Fruit fly (Drosophila melanogaster) whole organism, embryonic: Measurements from ENCODE around the gene CG14219.

ENCODE experiments used
- Antp ChIP-seq: fragments of 200-800 bp; sonication (Bioruptor generic); optimal IDR thresholded peaks from 3 replicates; lab custom pipeline; 2016; ENCODE audit warnings: missing biosample characterization, missing genetic modification characterization
- Asciz ChIP-seq: fragments of 200-800 bp; sonication (Bioruptor generic); optimal IDR thresholded peaks from 2 replicates; lab custom pipeline; 2017; ENCODE audit warnings: missing biosample characterization, mild to moderate bottlenecking, missing genetic modification characterization, missing genetic modification reagents
- BEAF-32 ChIP-seq: fragments of 200-800 bp; sonication (Bioruptor generic); optimal IDR thresholded peaks from 3 replicates; lab custom pipeline; 2017; ENCODE audit warnings: missing biosample characterization, missing genetic modification characterization, mild to moderate bottlenecking, moderate library complexity, missing genetic modification reagents
- Bgb ChIP-seq: fragments of 200-800 bp; sonication (Bioruptor generic); IDR thresholded peaks from 2 replicates; pipeline ENCODE4 v1.3.6; 2022; ENCODE audit warnings: missing biosample characterization, missing genetic modification characterization; ENCODE audit not compliant: partially characterized antibody
- CG10543 ChIP-seq: fragments of 200-800 bp; sonication (Bioruptor generic); optimal IDR thresholded peaks from 3 replicates; lab custom pipeline; 2017; ENCODE audit warnings: missing biosample characterization, mild to moderate bottlenecking, missing genetic modification characterization, moderate library complexity
- CG14667 ChIP-seq: fragments of 200-800 bp; sonication (Bioruptor generic); IDR thresholded peaks from 2 replicates; pipeline ENCODE4 v1.3.6; 2022; ENCODE audit warnings: missing biosample characterization, missing genetic modification characterization
- CG17612 ChIP-seq: fragments of 200-800 bp; sonication (Bioruptor generic); IDR thresholded peaks from 2 replicates; pipeline ENCODE4 v1.3.6; 2022; ENCODE audit warnings: missing biosample characterization, missing genetic modification characterization
- CG17802 ChIP-seq: fragments of 200-800 bp; sonication (Bioruptor generic); optimal IDR thresholded peaks from 2 replicates; lab custom pipeline; 2018; ENCODE audit warnings: missing biosample characterization, mild to moderate bottlenecking, missing genetic modification characterization, moderate library complexity
- CG17829 ChIP-seq: fragments of 200-800 bp; optimal IDR thresholded peaks from 2 replicates; lab custom pipeline; 2019; ENCODE audit warnings: missing biosample characterization, mild to moderate bottlenecking, missing genetic modification characterization, moderate library complexity
- CG1792 ChIP-seq: fragments of 200-800 bp; sonication (Bioruptor generic); optimal IDR thresholded peaks from 2 replicates; lab custom pipeline; 2016; ENCODE audit warnings: missing biosample characterization, missing genetic modification characterization
- CG18011 ChIP-seq: fragments of 200-800 bp; sonication (Bioruptor generic); optimal IDR thresholded peaks from 2 replicates; lab custom pipeline; 2017; ENCODE audit warnings: missing biosample characterization, missing genetic modification characterization, mild to moderate bottlenecking, moderate library complexity, missing genotype
- CG2116 ChIP-seq: fragments of 200-800 bp; sonication (Bioruptor generic); optimal IDR thresholded peaks from 3 replicates; lab custom pipeline; 2018; ENCODE audit warnings: missing biosample characterization, mild to moderate bottlenecking, missing genetic modification characterization
- CG2129 ChIP-seq: fragments of 200-800 bp; sonication (Bioruptor generic); IDR thresholded peaks from 2 replicates; pipeline ENCODE4 v1.3.6; 2022; ENCODE audit warnings: missing biosample characterization, missing genetic modification characterization; ENCODE audit not compliant: partially characterized antibody
- CG2678 ChIP-seq: fragments of 200-800 bp; sonication (Bioruptor generic); optimal IDR thresholded peaks from 3 replicates; lab custom pipeline; 2019; ENCODE audit warnings: missing biosample characterization, mild to moderate bottlenecking, missing genetic modification characterization, moderate library complexity
- CG2712 ChIP-seq: fragments of 200-800 bp; optimal IDR thresholded peaks from 3 replicates; lab custom pipeline; 2019; ENCODE audit warnings: missing biosample characterization, mild to moderate bottlenecking, missing genetic modification characterization, moderate library complexity
- CG31365 ChIP-seq: fragments of 200-800 bp; sonication (Bioruptor generic); optimal IDR thresholded peaks from 2 replicates; lab custom pipeline; 2018; ENCODE audit warnings: missing biosample characterization, mild to moderate bottlenecking, missing genetic modification characterization
- CG34376 ChIP-seq: fragments of 200-800 bp; sonication (Bioruptor generic); optimal IDR thresholded peaks from 2 replicates; lab custom pipeline; 2018; ENCODE audit warnings: missing biosample characterization, mild to moderate bottlenecking, missing genetic modification characterization
- CG4404 ChIP-seq: fragments of 200-800 bp; sonication (Bioruptor generic); IDR thresholded peaks from 2 replicates; pipeline ENCODE4 v1.3.6; 2022; ENCODE audit warnings: missing biosample characterization, missing genetic modification characterization
- CG7987 ChIP-seq: fragments of 200-800 bp; sonication (Bioruptor generic); optimal IDR thresholded peaks from 2 replicates; lab custom pipeline; 2018; ENCODE audit warnings: missing biosample characterization, mild to moderate bottlenecking, missing genetic modification characterization, moderate library complexity
- CG9609 ChIP-seq: fragments of 200-800 bp; sonication (Bioruptor generic); optimal IDR thresholded peaks from 3 replicates; lab custom pipeline; 2016; ENCODE audit warnings: missing biosample characterization, missing genetic modification characterization
- Dad ChIP-seq: fragments of 200-800 bp; sonication (Bioruptor generic); optimal IDR thresholded peaks from 3 replicates; lab custom pipeline; 2016; ENCODE audit warnings: missing biosample characterization, missing genetic modification characterization
- Dll ChIP-seq: fragments of 200-800 bp; sonication (Bioruptor generic); IDR thresholded peaks from 4 replicates; pipeline ENCODE4 v1.3.6; 2022; ENCODE audit warnings: missing biosample characterization, missing genetic modification characterization; ENCODE audit not compliant: partially characterized antibody
- Doc2 ChIP-seq: fragments of 200-800 bp; sonication (Bioruptor generic); IDR thresholded peaks from 2 replicates; pipeline ENCODE4 v1.3.6; 2022; ENCODE audit warnings: missing biosample characterization, missing genetic modification characterization
- Doc3 ChIP-seq: fragments of 200-800 bp; sonication (Bioruptor generic); IDR thresholded peaks from 3 replicates; pipeline ENCODE4 v1.3.6; 2022; ENCODE audit warnings: missing biosample characterization, missing genetic modification characterization; ENCODE audit not compliant: partially characterized antibody
- HLH4C ChIP-seq: fragments of 200-800 bp; sonication (Bioruptor generic); IDR thresholded peaks from 3 replicates; pipeline ENCODE4 v1.3.6; 2022; ENCODE audit warnings: missing biosample characterization, missing genetic modification characterization; ENCODE audit not compliant: partially characterized antibody
- Hmr ChIP-seq: fragments of 200-800 bp; sonication (Bioruptor generic); optimal IDR thresholded peaks from 3 replicates; lab custom pipeline; 2017; ENCODE audit warnings: mild to moderate bottlenecking, missing biosample characterization, missing genetic modification reagents, missing genetic modification characterization
- Hr51 ChIP-seq, 2 experiments: fragments of 200-800 bp; sonication (Bioruptor generic); optimal IDR thresholded peaks; 2 replicates in 1 of 2; 3 replicates in 1 of 2; lab custom pipeline; 2016 to 2018; ENCODE audit warnings: missing biosample characterization in 2 of 2, missing genetic modification characterization in 2 of 2, mild to moderate bottlenecking in 1 of 2, moderate library complexity in 1 of 2
- Hsf ChIP-seq: fragments of 200-800 bp; sonication (Bioruptor generic); optimal IDR thresholded peaks from 3 replicates; lab custom pipeline; 2016; ENCODE audit warnings: missing biosample characterization, missing genetic modification characterization
- MESR4 ChIP-seq: fragments of 200-800 bp; sonication (Bioruptor generic); optimal IDR thresholded peaks from 2 replicates; lab custom pipeline; 2018; ENCODE audit warnings: missing biosample characterization, mild to moderate bottlenecking, missing genetic modification characterization, moderate library complexity
- Med ChIP-seq: fragments of 200-800 bp; sonication (Bioruptor generic); peaks from one replicate; lab custom pipeline; 2016; ENCODE audit warnings: missing biosample characterization, missing genetic modification characterization, mild to moderate bottlenecking, inconsistent platforms, moderate library complexity
- Myb ChIP-seq: fragments of 200-800 bp; sonication (Bioruptor generic); optimal IDR thresholded peaks from 2 replicates; lab custom pipeline; 2016; ENCODE audit warnings: missing biosample characterization, missing genetic modification characterization
- ac ChIP-seq: fragments of 200-800 bp; sonication (Bioruptor generic); optimal IDR thresholded peaks from 3 replicates; lab custom pipeline; 2017; ENCODE audit warnings: missing biosample characterization, mild to moderate bottlenecking, missing genetic modification characterization
- ash1 ChIP-seq: fragments of 200-800 bp; sonication (Bioruptor generic); optimal IDR thresholded peaks from 2 replicates; lab custom pipeline; 2018; ENCODE audit warnings: missing biosample characterization, mild to moderate bottlenecking, missing genetic modification characterization
- ci ChIP-seq: fragments of 200-800 bp; sonication (Bioruptor generic); IDR thresholded peaks from 3 replicates; pipeline ENCODE4 v1.3.6; 2022; ENCODE audit warnings: missing biosample characterization, missing genetic modification characterization
- cwo ChIP-seq: fragments of 200-800 bp; sonication (Bioruptor generic); optimal IDR thresholded peaks from 3 replicates; lab custom pipeline; 2017; ENCODE audit warnings: missing biosample characterization, missing genetic modification characterization, mild to moderate bottlenecking, moderate library complexity, missing genetic modification reagents
- exex ChIP-seq: fragments of 200-800 bp; sonication (Bioruptor generic); optimal IDR thresholded peaks from 4 replicates; lab custom pipeline; 2018; ENCODE audit warnings: missing biosample characterization, mild to moderate bottlenecking, missing genetic modification characterization, moderate library complexity
- ftz-f1 ChIP-seq: fragments of 200-800 bp; sonication (Bioruptor generic); optimal IDR thresholded peaks from 2 replicates; lab custom pipeline; 2016; ENCODE audit warnings: missing biosample characterization, missing genetic modification characterization
- gro ChIP-seq: fragments of 200-800 bp; sonication (Bioruptor generic); optimal IDR thresholded peaks from 2 replicates; lab custom pipeline; 2016; ENCODE audit warnings: missing biosample characterization, missing genetic modification characterization
- ham ChIP-seq: fragments of 200-800 bp; sonication (Bioruptor generic); IDR thresholded peaks from 2 replicates; pipeline ENCODE4 v1.3.6; 2022; ENCODE audit warnings: missing biosample characterization, missing genetic modification characterization
- kay ChIP-seq: fragments of 200-800 bp; sonication (Bioruptor generic); optimal IDR thresholded peaks from 2 replicates; lab custom pipeline; 2016; ENCODE audit warnings: missing biosample characterization, missing genetic modification characterization
- knrl ChIP-seq: fragments of 200-800 bp; sonication (Bioruptor generic); IDR thresholded peaks from 3 replicates; pipeline ENCODE4 v1.3.6; 2022; ENCODE audit warnings: missing biosample characterization, missing genetic modification characterization; ENCODE audit not compliant: partially characterized antibody
- nerfin-1 ChIP-seq: fragments of 200-800 bp; sonication (Bioruptor generic); optimal IDR thresholded peaks from 3 replicates; lab custom pipeline; 2019; ENCODE audit warnings: missing biosample characterization, mild to moderate bottlenecking, missing genetic modification characterization, moderate library complexity
- pnt ChIP-seq: fragments of 200-800 bp; sonication (Bioruptor generic); optimal IDR thresholded peaks from 3 replicates; lab custom pipeline; 2016; ENCODE audit warnings: missing biosample characterization, missing genetic modification characterization
- row ChIP-seq: fragments of 200-800 bp; sonication (Bioruptor generic); IDR thresholded peaks from 3 replicates; pipeline ENCODE4 v1.3.6; 2022; ENCODE audit warnings: missing biosample characterization, missing genetic modification characterization
- sisA ChIP-seq: fragments of 200-800 bp; sonication (Bioruptor generic); IDR thresholded peaks from 2 replicates; pipeline ENCODE4 v1.3.6; 2022; ENCODE audit warnings: missing biosample characterization, missing genetic modification characterization
- ssp ChIP-seq: fragments of 200-800 bp; sonication (Bioruptor generic); IDR thresholded peaks from 2 replicates; pipeline ENCODE4 v1.3.6; 2022; ENCODE audit warnings: missing biosample characterization, missing genetic modification characterization
- tap ChIP-seq: fragments of 200-800 bp; optimal IDR thresholded peaks from 3 replicates; lab custom pipeline; 2019; ENCODE audit warnings: missing biosample characterization, mild to moderate bottlenecking, missing genetic modification characterization, moderate library complexity

CG14219 gene

dm6 chrX:19622924-19623323, 33.0 kb upstream of the CG14219 start, which contains the start of the genes Naa20A and MKP-4 (continued):
- TF ChIP-seq Myb (GFP tag; lab: Kevin White, UChicago): peak; percentile 16
- TF ChIP-seq CG14667 (GFP tag; lab: Robert Waterston, UW): no peak
- TF ChIP-seq knrl (GFP tag; lab: Robert Waterston, UW): peak; percentile 68
- TF ChIP-seq Dll (GFP tag; lab: Robert Waterston, UW): peak; percentile 73
- TF ChIP-seq Doc3 (GFP tag; lab: Robert Waterston, UW): peak; percentile 58; the same call in 1 of the 3 replicates
- TF ChIP-seq Bgb (GFP tag; lab: Robert Waterston, UW): peak; percentile 77; the same call in 1 of the 2 replicates
- peak; percentile 28; the same call in 1 of the 3 replicates for TF ChIP-seq row (GFP tag; lab: Robert Waterston, UW)
- peak; percentile 87 for TF ChIP-seq Med (GFP tag; lab: Kevin White, UChicago)
- TF ChIP-seq CG2129 (GFP tag; lab: Robert Waterston, UW): peak; percentile 28; the same call in 1 of the 2 replicates
- TF ChIP-seq CG2116 (GFP tag; lab: Kevin White, UChicago): peak; percentile 69
- TF ChIP-seq ssp: peak; percentile 15; the same call in 1 of the 2 replicates
- TF ChIP-seq CG17802 (tag; lab: Kevin White, UChicago): peak; percentile 96
- peak; percentile 38 for TF ChIP-seq nerfin-1 (tag; lab: Kevin White, UChicago)
- TF ChIP-seq Hsf: no peak
- TF ChIP-seq cwo (GFP tag; lab: Kevin White, UChicago): no peak
- TF ChIP-seq CG17612 (GFP tag; lab: Robert Waterston, UW): no peak

dm6 chrX:19621145-19621544, 31.2 kb upstream of the CG14219 start, which contains the start of gene CG14221:
Gene CG14221 (minus strand): TSS chrX:19621245.
- no peak for TF ChIP-seq Doc2
- TF ChIP-seq BEAF-32 (GFP tag; lab: Kevin White, UChicago): no peak
- TF ChIP-seq gro (GFP tag; lab: Kevin White, UChicago): no peak
- TF ChIP-seq tap (tag; lab: Kevin White, UChicago): no peak
- TF ChIP-seq CG2678: no peak
- no peak for TF ChIP-seq CG4404 (GFP tag; lab: Robert Waterston, UW)
- no peak for TF ChIP-seq pnt (GFP tag; lab: Kevin White, UChicago)
- TF ChIP-seq kay (GFP tag; lab: Kevin White, UChicago): no peak
- no peak for TF ChIP-seq CG9609 (GFP tag; lab: Kevin White, UChicago)
- no peak for TF ChIP-seq CG31365
- TF ChIP-seq ac (GFP tag; lab: Kevin White, UChicago): no peak

dm6 chrX:19618183-19618740, 28.3 kb upstream of the CG14219 start, which contains the start of the genes Pstk and Tim9b:
Gene Pstk (minus strand): TSS chrX:19618537.
Gene Tim9b (minus strand): TSS chrX:19618537.
- TF ChIP-seq ham (GFP tag; lab: Robert Waterston, UW): no peak
- no peak for TF ChIP-seq Dad (GFP tag; lab: Kevin White, UChicago)
- no peak for TF ChIP-seq CG18011 (GFP tag; lab: Kevin White, UChicago)
- no peak for TF ChIP-seq CG34376 (GFP tag; lab: Kevin White, UChicago)
- TF ChIP-seq ftz-f1: no peak
- no peak for TF ChIP-seq ash1
- no peak for TF ChIP-seq Hmr (GFP tag; lab: Kevin White, UChicago)
- no peak for TF ChIP-seq CG1792
- TF ChIP-seq Antp: no peak
- TF ChIP-seq sisA: no peak
- TF ChIP-seq Hr51 (GFP tag; optimal IDR thresholded peaks at IDR 0.05; lab: Kevin White, UChicago): no peak
- TF ChIP-seq CG17829 (tag; lab: Kevin White, UChicago): no peak
- TF ChIP-seq HLH4C (GFP tag; lab: Robert Waterston, UW): peak; percentile 66
- TF ChIP-seq Asciz: no peak
- peak; percentile 46 for TF ChIP-seq MESR4
- TF ChIP-seq CG2678: no peak
- no peak for TF ChIP-seq ci (GFP tag; lab: Robert Waterston, UW)
- no peak for TF ChIP-seq CG10543
- no peak for TF ChIP-seq CG2712 (tag; lab: Kevin White, UChicago)
- no peak for TF ChIP-seq CG7987 (GFP tag; lab: Kevin White, UChicago)
- TF ChIP-seq exex: no peak
